Worm (Caenorhabditis elegans): ENCODE measurements around the gene F10E7.9.

The F10E7.9 gene

ce11 chrII:7060202-7060601, 49.7 kb downstream of the F10E7.9 start:
- TF ChIP-seq W03F9.2 (tag; optimal IDR thresholded peaks at IDR 0.05) = no peak
- no peak for TF ChIP-seq him-1 (tag; optimal IDR thresholded peaks at IDR 0.05)
- no peak for TF ChIP-seq dao-5 (tag; optimal IDR thresholded peaks at IDR 0.05)

- TF ChIP-seq dao-5 (tag; optimal IDR thresholded peaks at IDR 0.05) (no peak), him-1 (tag; optimal IDR thresholded peaks at IDR 0.05) (no peak), W03F9.2 (tag; optimal IDR thresholded peaks at IDR 0.05) (peak; percentile 21)
Measured at ce11 chrII:7059274-7059757, 50.5 kb downstream of the F10E7.9 start.

- no peak for TF ChIP-seq dao-5 (tag; optimal IDR thresholded peaks at IDR 0.05)
- TF ChIP-seq W03F9.2 (tag; optimal IDR thresholded peaks at IDR 0.05) = no peak
- no peak for TF ChIP-seq him-1 (tag; optimal IDR thresholded peaks at IDR 0.05)
Measured at ce11 chrII:7057860-7058259, 52.0 kb downstream of the F10E7.9 start, which contains the start of gene cth-2. Gene cth-2 (minus strand): TSS chrII:7057960.
